Worm (Caenorhabditis elegans) whole organism, young adult: Measurements from ENCODE around the gene best-9.
A peak's percentile ranks its signal among the peaks of the same experiment; 100 is the strongest.

Source experiments
- F10E7.11 ChIP-seq: sonication (generic microtip); optimal IDR thresholded peaks from 2 replicates; lab custom pipeline; 2017; ENCODE audit warnings: mild to moderate bottlenecking, missing genetic modification characterization, moderate library complexity, missing compliant biosample characterization
- T26A5.8 ChIP-seq: sonication (generic microtip); optimal IDR thresholded peaks from 2 replicates; lab custom pipeline; 2016; ENCODE audit warnings: missing genetic modification characterization, missing compliant biosample characterization
- bed-1 ChIP-seq: fragments of 200-800 bp; sonication (Bioruptor generic); IDR thresholded peaks from 2 replicates; pipeline ENCODE4 v1.3.6; 2022; ENCODE audit warnings: missing genetic modification reagents, missing genetic modification characterization, missing compliant biosample characterization
- bed-2 ChIP-seq: fragments of 200-800 bp; sonication (Bioruptor generic); IDR thresholded peaks from 2 replicates; pipeline ENCODE4 v1.3.6; 2022; ENCODE audit warnings: missing genetic modification reagents, missing genetic modification characterization, missing compliant biosample characterization
- ceh-100 ChIP-seq: fragments of 200-800 bp; sonication (Bioruptor generic); IDR thresholded peaks from 2 replicates; pipeline ENCODE4 v1.3.6; 2022; ENCODE audit warnings: missing genetic modification reagents, missing genetic modification characterization, missing compliant biosample characterization
- lag-1 ChIP-seq: fragments of 200-800 bp; sonication (Bioruptor generic); IDR thresholded peaks from 2 replicates; pipeline ENCODE4 v1.3.6; 2022; ENCODE audit warnings: missing genetic modification reagents, missing genetic modification characterization, missing compliant biosample characterization
- madf-3 ChIP-seq: fragments of 200-800 bp; sonication (Bioruptor generic); IDR thresholded peaks from 2 replicates; pipeline ENCODE4 v1.3.6; 2022; ENCODE audit warnings: missing genetic modification reagents, missing genetic modification characterization, missing compliant biosample characterization
- tbx-9 ChIP-seq: sonication (generic microtip); optimal IDR thresholded peaks from 2 replicates; lab custom pipeline; 2016; ENCODE audit warnings: borderline replicate concordance, missing genetic modification characterization, inconsistent platforms, missing compliant biosample characterization
- ztf-3 ChIP-seq: fragments of 200-800 bp; sonication (Bioruptor generic); optimal IDR thresholded peaks from 2 replicates; lab custom pipeline; 2018; ENCODE audit warnings: mild to moderate bottlenecking, missing genetic modification characterization, missing compliant biosample characterization

DNA sequence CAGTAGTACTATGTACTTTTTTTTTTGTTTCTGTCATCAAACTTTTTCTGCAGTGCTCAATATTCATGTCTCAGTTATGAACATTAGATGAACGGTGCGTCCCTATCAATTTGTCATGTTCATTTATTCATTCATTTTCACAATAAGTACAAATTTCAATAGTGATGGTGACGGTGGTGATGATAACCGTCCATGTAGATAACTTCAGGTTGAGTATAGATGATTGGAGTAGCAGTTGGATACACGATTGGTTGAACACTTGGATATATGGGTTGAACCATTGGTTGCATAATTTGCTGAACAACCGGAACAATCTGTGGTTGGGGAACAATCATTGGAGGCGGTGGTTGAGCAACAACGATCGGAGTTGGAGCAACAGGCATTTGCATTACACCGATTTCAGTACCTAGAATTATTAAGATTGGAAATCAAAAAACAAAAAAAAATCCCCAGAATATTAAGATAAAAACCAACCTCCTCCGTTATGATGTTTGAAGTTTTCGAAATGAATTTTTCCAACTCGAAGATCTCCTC lies 27.6 kb downstream of the best-9 start:
- TF ChIP-seq ceh-100 (GFP tag; lab: Robert Waterston, UW) (no peak), tbx-9 (no peak), lag-1 (GFP tag; lab: Robert Waterston, UW) (no peak), F10E7.11 (tag; lab: Kevin White, UChicago) (no peak), ztf-3 (no peak), madf-3 (GFP tag; lab: Robert Waterston, UW) (0 out of 2 replicates have a peak, but pooled peaks have one; percentile 45), bed-1 (GFP tag; lab: Robert Waterston, UW) (no peak), T26A5.8 (tag; lab: Kevin White, UChicago) (no peak), bed-2 (GFP tag; lab: Robert Waterston, UW) (no peak)
